Worm (Caenorhabditis elegans): ENCODE measurements around the gene C31C9.6.

ce11 chrII:13614516-13614915, 47.4 kb downstream of the C31C9.6 start:
- TF ChIP-seq nhr-11 (tag; optimal IDR thresholded peaks at IDR 0.05), result no peak
- TF ChIP-seq ceh-9 (tag; optimal IDR thresholded peaks at IDR 0.05), result no peak
- no peak for TF ChIP-seq T23F11.4 (GFP tag; optimal IDR thresholded peaks at IDR 0.05)
- TF ChIP-seq rnt-1 (tag; optimal IDR thresholded peaks at IDR 0.05), result no peak
- no peak for TF ChIP-seq ama-1 (optimal IDR thresholded peaks at IDR 0.05)
- TF ChIP-seq fkh-10 (GFP tag; optimal IDR thresholded peaks at IDR 0.05), result no peak
- TF ChIP-seq mec-3 (tag; optimal IDR thresholded peaks at IDR 0.05; ENCODE audit: borderline replicate concordance), result no peak
- TF ChIP-seq che-1 (tag; optimal IDR thresholded peaks at IDR 0.05), result no peak
- no peak for TF ChIP-seq unc-55 (GFP tag; optimal IDR thresholded peaks at IDR 0.05)
- no peak for TF ChIP-seq ceh-2 (tag; optimal IDR thresholded peaks at IDR 0.05)
- no peak for TF ChIP-seq sox-2 (GFP tag; IDR thresholded peaks at IDR 0.05)

All from whole organism, late embryonic.